Worm (Caenorhabditis elegans) whole organism, midembryonic: Measurements from ENCODE around the gene clec-28.

Experiments
- cog-1 ChIP-seq: sonication (generic microtip); optimal IDR thresholded peaks from 2 replicates; lab custom pipeline; 2016; ENCODE audit warnings: missing genetic modification characterization, missing compliant biosample characterization
- flt-1 ChIP-seq: fragments of 200-800 bp; sonication (Bioruptor generic); IDR thresholded peaks from 2 replicates; pipeline ENCODE4 v1.3.6; 2022; ENCODE audit warnings: missing genetic modification characterization, missing compliant biosample characterization
- med-1 ChIP-seq: sonication (generic microtip); optimal IDR thresholded peaks from 2 replicates; lab custom pipeline; 2017; ENCODE audit warnings: missing genetic modification characterization, mild to moderate bottlenecking, missing compliant biosample characterization, antibody characterized with exemption, missing genetic modification reagents; ENCODE audit not compliant: insufficient read depth
- ref-1 ChIP-seq: fragments of 200-800 bp; sonication (Bioruptor generic); conservative IDR thresholded peaks from 2 replicates; pipeline ENCODE4 v1.3.6; 2022; ENCODE audit warnings: missing genetic modification reagents, missing genetic modification characterization, missing compliant biosample characterization
- ztf-23 ChIP-seq: fragments of 200-800 bp; sonication (Bioruptor generic); IDR thresholded peaks from 2 replicates; pipeline ENCODE4 v1.3.6; 2022; ENCODE audit warnings: missing genetic modification reagents, missing genetic modification characterization, missing compliant biosample characterization
- ztf-29 ChIP-seq: fragments of 200-800 bp; sonication (Bioruptor generic); IDR thresholded peaks from 2 replicates; pipeline ENCODE4 v1.3.6; 2022; ENCODE audit warnings: missing genetic modification reagents, missing genetic modification characterization, missing compliant biosample characterization

DNA sequence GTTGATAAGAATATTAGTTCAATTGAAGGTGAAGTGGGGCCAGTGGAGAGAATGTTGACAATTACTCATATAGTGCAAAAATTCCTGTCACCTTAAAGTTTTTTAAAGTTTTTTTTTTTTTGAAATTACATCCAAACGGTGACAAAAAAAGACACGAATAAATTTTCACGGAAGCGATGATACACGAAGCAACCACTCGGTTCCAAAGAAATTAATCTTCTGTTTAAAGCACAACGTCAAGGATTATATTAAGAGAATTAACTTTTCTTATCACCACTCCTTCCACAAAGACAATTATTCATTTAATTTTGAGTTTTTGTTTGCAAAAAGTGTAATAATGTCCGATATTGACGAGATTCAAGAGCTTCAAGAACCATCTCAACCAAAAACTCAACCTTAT lies at the start of gene clec-28:
- no peak for TF ChIP-seq cog-1 (tag; lab: Kevin White, UChicago)
- no peak for TF ChIP-seq ref-1 (GFP tag; lab: Robert Waterston, UW)
- no peak for TF ChIP-seq ztf-23 (GFP tag; lab: Robert Waterston, UW)
- no peak for TF ChIP-seq flt-1 (GFP tag; lab: Robert Waterston, UW)
- no peak for TF ChIP-seq med-1 (GFP tag; lab: Kevin White, UChicago)
- no peak for TF ChIP-seq ztf-29 (GFP tag; lab: Robert Waterston, UW)
